Fruit fly (Drosophila melanogaster): Measurements from ENCODE around the gene CG15743.

CG15743 gene

DNA sequence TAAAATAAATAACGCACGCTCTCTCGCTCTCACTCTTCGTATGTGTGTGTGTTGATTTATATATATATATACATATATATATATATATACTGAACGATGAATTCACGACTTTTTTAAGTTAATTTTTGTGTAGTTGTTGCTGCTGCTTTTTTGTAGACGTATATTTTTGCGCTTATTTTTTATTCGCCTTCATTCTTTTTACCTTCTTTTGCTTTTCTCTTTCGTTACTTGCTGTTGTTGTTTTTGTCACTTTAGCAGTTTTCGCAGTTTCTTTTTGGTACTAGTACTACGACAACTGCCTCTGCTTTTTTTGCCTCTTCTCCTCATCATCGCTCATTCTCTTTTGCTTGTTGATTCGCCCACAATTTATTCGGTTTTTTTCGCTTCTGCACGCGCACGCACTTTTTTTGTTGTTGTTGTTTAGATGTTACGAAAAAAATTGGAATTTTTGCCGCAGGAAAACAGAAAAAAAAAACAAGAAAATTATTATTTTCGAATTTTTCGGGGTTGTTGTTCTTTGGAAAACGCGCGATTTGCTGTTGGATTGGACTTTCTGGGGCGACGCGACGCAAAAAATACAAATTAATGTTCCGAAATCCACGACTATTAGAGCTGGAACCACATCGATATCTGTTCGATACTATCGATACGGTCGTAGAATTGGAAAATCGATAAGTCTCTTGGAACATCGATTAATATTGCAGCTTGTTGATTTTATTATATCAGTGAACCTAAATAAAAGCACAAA, at the start of gene CG15743, which contains the start of gene HDAC4 (continued):
- TF ChIP-seq ind (GFP tag; optimal IDR thresholded peaks at IDR 0.05) (no peak), Xbp1 (GFP tag; optimal IDR thresholded peaks at IDR 0.05) (no peak), Dp (GFP tag; optimal IDR thresholded peaks at IDR 0.05) (peak; percentile 15), CG16815 (GFP tag; optimal IDR thresholded peaks at IDR 0.05) (no peak), Myb (GFP tag; optimal IDR thresholded peaks at IDR 0.05) (no peak), Atf6 (GFP tag; IDR thresholded peaks at IDR 0.05) (no peak), CG30431 (GFP tag; optimal IDR thresholded peaks at IDR 0.05) (no peak), CG17186 (GFP tag; optimal IDR thresholded peaks at IDR 0.05) (no peak), Hand (GFP tag; optimal IDR thresholded peaks at IDR 0.05) (no peak), Nf-YC (tag; optimal IDR thresholded peaks at IDR 0.05) (no peak), jigr1 (GFP tag; IDR thresholded peaks at IDR 0.05) (no peak), CG43689 (GFP tag; IDR thresholded peaks at IDR 0.05) (no peak), CG12659 (GFP tag; optimal IDR thresholded peaks at IDR 0.05) (peak; percentile 49), sc (optimal IDR thresholded peaks at IDR 0.05) (no peak), sc (GFP tag; optimal IDR thresholded peaks at IDR 0.05) (no peak), lmd (GFP tag; IDR thresholded peaks at IDR 0.05) (no peak), caup (GFP tag; optimal IDR thresholded peaks at IDR 0.05; ENCODE audit: severe bottlenecking) (peak; percentile 12), CG12236 (GFP tag; optimal IDR thresholded peaks at IDR 0.05) (no peak), CG3281 (GFP tag; optimal IDR thresholded peaks at IDR 0.05) (no peak), nom (GFP tag; optimal IDR thresholded peaks at IDR 0.05) (peak; percentile 37), CG4730 (GFP tag; IDR thresholded peaks at IDR 0.05) (no peak), dati (GFP tag; IDR thresholded peaks at IDR 0.05) (no peak), corto (GFP tag; optimal IDR thresholded peaks at IDR 0.05) (peak; percentile 7), BEAF-32 (GFP tag; optimal IDR thresholded peaks at IDR 0.05) (peak; percentile 94), CG42726 (GFP tag; IDR thresholded peaks at IDR 0.05; ENCODE audit: partially characterized antibody) (peak; percentile 64; the same call in 1 of the 2 replicates), hbn (GFP tag; IDR thresholded peaks at IDR 0.05; ENCODE audit: partially characterized antibody) (peak; percentile 88), gcm2 (GFP tag; optimal IDR thresholded peaks at IDR 0.05) (no peak), dm (GFP tag; optimal IDR thresholded peaks at IDR 0.05) (no peak), luna (GFP tag; optimal IDR thresholded peaks at IDR 0.05) (no peak), gce (GFP tag; IDR thresholded peaks at IDR 0.05) (no peak), CG10959 (GFP tag; IDR thresholded peaks at IDR 0.05) (no peak), CG11085 (GFP tag; IDR thresholded peaks at IDR 0.05) (no peak), ap (GFP tag; IDR thresholded peaks at IDR 0.05) (no peak), CG8089 (GFP tag; optimal IDR thresholded peaks at IDR 0.05) (no peak)

DNA sequence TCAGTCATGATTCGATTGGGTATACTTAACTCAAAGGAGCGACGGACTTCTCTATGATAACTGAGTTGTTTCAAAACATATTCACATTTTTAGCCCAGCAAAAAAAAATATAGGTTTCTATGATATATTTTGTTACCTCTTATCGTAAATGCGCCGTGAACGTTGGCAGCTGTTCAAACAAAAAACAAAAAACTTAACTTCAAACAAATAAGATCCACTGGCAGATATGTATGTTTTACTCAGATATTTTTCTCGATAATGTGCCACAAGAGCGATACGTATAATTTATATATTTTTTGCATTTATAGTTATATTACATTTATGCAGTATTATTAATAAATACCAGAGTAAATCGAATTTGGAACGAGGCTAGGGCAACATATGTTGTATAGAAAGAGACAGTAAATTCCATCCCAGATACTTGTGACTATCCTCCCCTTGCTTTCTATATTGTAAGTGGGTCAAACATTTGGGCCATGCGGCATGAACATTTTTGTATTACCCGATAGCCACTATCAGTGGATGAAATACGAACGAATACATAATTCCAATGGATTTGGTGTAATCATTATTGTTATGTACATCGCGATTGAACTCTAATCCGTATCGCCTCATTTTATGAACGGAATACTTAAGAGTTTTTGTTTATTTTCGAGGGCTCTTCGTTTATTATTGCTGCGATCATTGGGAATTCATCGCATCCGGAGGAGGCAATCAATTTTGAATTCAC, 48.8 kb upstream of the CG15743 start, which contains the start of gene CG32639:
Gene CG32639, minus strand, starts transcription at position 51 of the 730 bp plus-strand sequence.
- no peak for TF ChIP-seq CG4707 (GFP tag; optimal IDR thresholded peaks at IDR 0.05)
- TF ChIP-seq CG34376 (GFP tag; optimal IDR thresholded peaks at IDR 0.05) = peak; percentile 24
- 0 out of 3 replicates have a peak, but pooled peaks have one; percentile 52 for TF ChIP-seq CG2199 (GFP tag; IDR thresholded peaks at IDR 0.05)
- TF ChIP-seq az2 (GFP tag; optimal IDR thresholded peaks at IDR 0.05) = no peak
- TF ChIP-seq Pdp1 (GFP tag; optimal IDR thresholded peaks at IDR 0.05) = peak in 1 of 2 experiments; percentile 63
- peak; percentile 3 for TF ChIP-seq sug (tag; optimal IDR thresholded peaks at IDR 0.05)
- no peak for TF ChIP-seq Vsx1 (GFP tag; optimal IDR thresholded peaks at IDR 0.05)
- peak; percentile 52 for TF ChIP-seq CG5180 (GFP tag; optimal IDR thresholded peaks at IDR 0.05)
- TF ChIP-seq exex (tag; optimal IDR thresholded peaks at IDR 0.05) = peak; percentile 32

All from whole organism, embryonic.